Worm (Caenorhabditis elegans): Measurements from ENCODE around the gene C07D10.1.
A peak's percentile ranks its signal among the peaks of the same experiment; 100 is the strongest.
"Not testable (repeated sequence)": the region's sequence is repeated elsewhere in the genome, so short reads cannot be mapped to it uniquely, and the experiment has no call there.

Gene C07D10.1

ce11 chrII:7434182-7434581, 35.4 kb downstream of the C07D10.1 start, which contains the start of gene kcc-3:
Gene kcc-3, minus strand, starts transcription at chrII:7434282.
- TF ChIP-seq lsy-27 (tag; optimal IDR thresholded peaks at IDR 0.05; ENCODE audit: borderline replicate concordance, insufficient read depth) (no peak), ama-1 (optimal IDR thresholded peaks at IDR 0.05) (no peak), ama-1 (GFP tag; optimal IDR thresholded peaks at IDR 0.05) (no peak), atf-7 (tag; optimal IDR thresholded peaks at IDR 0.05) (no peak), cebp-1 (GFP tag; IDR thresholded peaks at IDR 0.05) (no peak), cebp-1 (tag; optimal IDR thresholded peaks at IDR 0.05) (no peak), F57C9.4 (tag; optimal IDR thresholded peaks at IDR 0.05) (no peak), ceh-27 (GFP tag; optimal IDR thresholded peaks at IDR 0.05) (no peak), dox-1 (GFP tag; IDR thresholded peaks at IDR 0.05) (no peak), F22D6.2 (tag; optimal IDR thresholded peaks at IDR 0.05) (no peak), nfyb-1 (GFP tag; IDR thresholded peaks at IDR 0.05) (no peak), snpc-4 (GFP tag; optimal IDR thresholded peaks at IDR 0.05) (no peak), snpc-4 (tag; optimal IDR thresholded peaks at IDR 0.05) (no peak), hsf-1 (GFP tag; IDR thresholded peaks at IDR 0.05) (no peak), F57A8.1 (GFP tag; optimal IDR thresholded peaks at IDR 0.05) (no peak), ZK185.1 (tag; optimal IDR thresholded peaks at IDR 0.05; ENCODE audit: poor library complexity, severe bottlenecking) (no peak), tbx-9 (tag; optimal IDR thresholded peaks at IDR 0.05; ENCODE audit: borderline replicate concordance) (no peak), Y95B8A.8 (GFP tag; IDR thresholded peaks at IDR 0.05) (no peak), C06A6.2 (GFP tag; conservative IDR thresholded peaks at IDR 0.05) (no peak), aptf-2 (GFP tag; conservative IDR thresholded peaks at IDR 0.05) (no peak), T07F8.4 (tag; optimal IDR thresholded peaks at IDR 0.05) (no peak), fkh-3 (tag; optimal IDR thresholded peaks at IDR 0.05) (no peak)

ce11 chrII:7434958-7435357, 36.1 kb downstream of the C07D10.1 start, which contains the start of gene K02A2.1:
Gene K02A2.1, plus strand, starts transcription at chrII:7435258.
- TF ChIP-seq bed-2 (GFP tag; IDR thresholded peaks at IDR 0.05); unc-130 (GFP tag; optimal IDR thresholded peaks at IDR 0.05); hsf-1 (GFP tag; IDR thresholded peaks at IDR 0.05): not testable (repeated sequence)

ce11 chrII:7446683-7447082, 47.9 kb downstream of the C07D10.1 start:
- TF ChIP-seq K11D2.4 (GFP tag; IDR thresholded peaks at IDR 0.05) (0 out of 2 replicates have a peak, but pooled peaks have one; percentile 10), Y79H2A.3 (GFP tag; conservative IDR thresholded peaks at IDR 0.05) (0 out of 2 replicates have a peak, but pooled peaks have one; percentile 43), dox-1 (GFP tag; IDR thresholded peaks at IDR 0.05) (peak; percentile 51), aptf-2 (GFP tag; conservative IDR thresholded peaks at IDR 0.05) (0 out of 2 replicates have a peak, but pooled peaks have one; percentile 33), ztf-25 (GFP tag; IDR thresholded peaks at IDR 0.05) (0 out of 2 replicates have a peak, but pooled peaks have one; percentile 3)
